Worm (Caenorhabditis elegans) whole organism, midembryonic: Measurements from ENCODE around the gene pat-6.

ENCODE experiments used
- T22C8.4 ChIP-seq: fragments of 200-800 bp; sonication (Bioruptor generic); IDR thresholded peaks from 2 replicates; pipeline ENCODE4 v1.3.6; 2022; ENCODE audit warnings: missing genetic modification characterization, missing compliant biosample characterization
- klf-2 ChIP-seq: fragments of 200-800 bp; sonication (Bioruptor generic); conservative IDR thresholded peaks from 2 replicates; pipeline ENCODE4 v1.3.6; 2022; ENCODE audit warnings: missing genetic modification reagents, missing genetic modification characterization, missing compliant biosample characterization
- ref-1 ChIP-seq: fragments of 200-800 bp; sonication (Bioruptor generic); conservative IDR thresholded peaks from 2 replicates; pipeline ENCODE4 v1.3.6; 2022; ENCODE audit warnings: missing genetic modification reagents, missing genetic modification characterization, missing compliant biosample characterization
- tab-1 ChIP-seq: fragments of 200-800 bp; sonication (Bioruptor generic); IDR thresholded peaks from 2 replicates; pipeline ENCODE4 v1.3.6; 2022; ENCODE audit warnings: missing genetic modification characterization, missing compliant biosample characterization

DNA sequence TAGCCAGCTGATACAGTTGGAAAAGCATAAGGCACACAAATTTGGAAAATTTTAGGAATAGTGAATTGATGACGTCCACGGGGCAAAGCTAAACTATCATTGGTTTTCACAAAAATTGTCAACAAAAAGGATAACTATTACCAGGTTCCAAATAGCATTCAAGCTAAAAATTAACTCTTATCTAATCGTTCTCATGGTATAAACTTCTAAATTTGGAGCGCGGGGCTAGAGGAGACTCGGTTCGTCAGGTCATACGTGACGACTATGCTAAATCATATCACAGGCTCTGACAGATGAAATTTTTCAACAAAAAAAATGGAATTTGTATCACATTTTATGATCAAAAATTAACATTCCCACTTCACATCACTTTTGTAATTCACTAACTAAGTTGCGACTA, 35.2 kb upstream of the pat-6 start:
- TF ChIP-seq T22C8.4 (GFP tag; lab: Robert Waterston, UW) (no peak), ref-1 (GFP tag; lab: Robert Waterston, UW) (no peak), klf-2 (GFP tag; lab: Robert Waterston, UW) (no peak), tab-1 (GFP tag; lab: Robert Waterston, UW) (no peak)
